Fruit fly (Drosophila melanogaster) whole organism, embryonic: ENCODE data around the gene CG13252.

Experiments
- Aef1 ChIP-seq: fragments of 200-800 bp; sonication (Bioruptor generic); IDR thresholded peaks from 3 replicates; pipeline ENCODE4 v1.3.6; 2022; ENCODE audit warnings: missing biosample characterization, missing genetic modification characterization
- Asciz ChIP-seq: fragments of 200-800 bp; sonication (Bioruptor generic); optimal IDR thresholded peaks from 2 replicates; lab custom pipeline; 2017; ENCODE audit warnings: missing biosample characterization, mild to moderate bottlenecking, missing genetic modification characterization, missing genetic modification reagents
- CG10654 ChIP-seq: fragments of 200-800 bp; sonication (Bioruptor generic); optimal IDR thresholded peaks from 2 replicates; lab custom pipeline; 2016; ENCODE audit warnings: missing biosample characterization, missing genetic modification characterization
- CG1233 ChIP-seq: fragments of 200-800 bp; sonication (Bioruptor generic); optimal IDR thresholded peaks from 4 replicates; lab custom pipeline; 2018; ENCODE audit warnings: missing biosample characterization, mild to moderate bottlenecking, missing genetic modification characterization
- CG13123 ChIP-seq: fragments of 200-800 bp; sonication (Bioruptor generic); optimal IDR thresholded peaks from 2 replicates; lab custom pipeline; 2016; ENCODE audit warnings: missing biosample characterization, missing genetic modification characterization
- CG13424 ChIP-seq: fragments of 200-800 bp; sonication (Bioruptor generic); optimal IDR thresholded peaks from 2 replicates; lab custom pipeline; 2019; ENCODE audit warnings: missing biosample characterization, mild to moderate bottlenecking, missing genetic modification characterization, moderate library complexity
- CG13894 ChIP-seq: fragments of 200-800 bp; sonication (Bioruptor generic); optimal IDR thresholded peaks from 3 replicates; lab custom pipeline; 2018; ENCODE audit warnings: missing biosample characterization, mild to moderate bottlenecking, missing genetic modification characterization, moderate library complexity
- CG14014 ChIP-seq: fragments of 200-800 bp; sonication (Bioruptor generic); IDR thresholded peaks from 2 replicates; pipeline ENCODE4 v1.3.6; 2022; ENCODE audit warnings: missing biosample characterization, missing genetic modification characterization
- CG15011 ChIP-seq: fragments of 200-800 bp; sonication (Bioruptor generic); optimal IDR thresholded peaks from 3 replicates; lab custom pipeline; 2018; ENCODE audit warnings: missing biosample characterization, mild to moderate bottlenecking, missing genetic modification characterization
- CG1647 ChIP-seq: fragments of 200-800 bp; sonication (Bioruptor generic); optimal IDR thresholded peaks from 3 replicates; lab custom pipeline; 2016; ENCODE audit warnings: missing biosample characterization, missing genetic modification characterization
- CG17359 ChIP-seq: fragments of 200-800 bp; sonication (Bioruptor generic); optimal IDR thresholded peaks from 3 replicates; lab custom pipeline; 2018; ENCODE audit warnings: missing biosample characterization, mild to moderate bottlenecking, missing genetic modification characterization, moderate library complexity
- CG31224 ChIP-seq: fragments of 200-800 bp; sonication (Bioruptor generic); IDR thresholded peaks from 2 replicates; pipeline ENCODE4 v1.3.6; 2022; ENCODE audit warnings: missing biosample characterization, missing genetic modification characterization
- CG31388 ChIP-seq: fragments of 200-800 bp; sonication (Bioruptor generic); optimal IDR thresholded peaks from 2 replicates; lab custom pipeline; 2016; ENCODE audit warnings: missing biosample characterization, missing genetic modification characterization
- CG3838 ChIP-seq: fragments of 200-800 bp; sonication (Bioruptor generic); optimal IDR thresholded peaks from 3 replicates; lab custom pipeline; 2016; ENCODE audit warnings: missing biosample characterization, missing genetic modification characterization
- CG3995 ChIP-seq: fragments of 200-800 bp; sonication (Bioruptor generic); optimal IDR thresholded peaks from 3 replicates; lab custom pipeline; 2016; ENCODE audit warnings: missing biosample characterization, missing genetic modification characterization
- CG42726 ChIP-seq: fragments of 200-800 bp; sonication (Bioruptor generic); IDR thresholded peaks from 2 replicates; pipeline ENCODE4 v1.3.6; 2022; ENCODE audit warnings: missing biosample characterization, missing genetic modification characterization; ENCODE audit not compliant: partially characterized antibody
- CG43689 ChIP-seq: fragments of 200-800 bp; sonication (Bioruptor generic); IDR thresholded peaks from 2 replicates; pipeline ENCODE4 v1.3.6; 2022; ENCODE audit warnings: missing biosample characterization, missing genetic modification characterization
- CG6175 ChIP-seq: fragments of 200-800 bp; sonication (Bioruptor generic); IDR thresholded peaks from 3 replicates; pipeline ENCODE4 v1.3.6; 2022; ENCODE audit warnings: missing biosample characterization, missing genetic modification characterization
- CG7357 ChIP-seq: fragments of 200-800 bp; sonication (Bioruptor generic); IDR thresholded peaks from 3 replicates; pipeline ENCODE4 v1.3.6; 2022; ENCODE audit warnings: missing biosample characterization, missing genetic modification characterization
- CoRest ChIP-seq: fragments of 200-800 bp; sonication (Bioruptor generic); optimal IDR thresholded peaks from 3 replicates; lab custom pipeline; 2018; ENCODE audit warnings: missing biosample characterization, mild to moderate bottlenecking, missing genetic modification characterization, moderate library complexity
- Doc2 ChIP-seq: fragments of 200-800 bp; sonication (Bioruptor generic); IDR thresholded peaks from 2 replicates; pipeline ENCODE4 v1.3.6; 2022; ENCODE audit warnings: missing biosample characterization, missing genetic modification characterization
- Eip74EF ChIP-seq, 2 experiments: fragments of 200-800 bp in 1 of 2; fragments of >200 bp in 1 of 2; sonication (Bioruptor generic) in 1 of 2; optimal IDR thresholded peaks; 2 replicates each; lab custom pipeline; 2017 to 2019; ENCODE audit warnings: missing biosample characterization in 2 of 2, missing genetic modification characterization in 2 of 2, mild to moderate bottlenecking in 1 of 2, moderate library complexity in 1 of 2
- Elba2 ChIP-seq: fragments of 200-800 bp; sonication (Bioruptor generic); optimal IDR thresholded peaks from 3 replicates; lab custom pipeline; 2016; ENCODE audit warnings: missing biosample characterization, missing genetic modification characterization
- Ets65A ChIP-seq: fragments of 200-800 bp; sonication (Bioruptor generic); peaks from one replicate; lab custom pipeline; 2016; ENCODE audit warnings: missing biosample characterization, missing genetic modification characterization
- Ets97D ChIP-seq: fragments of 200-800 bp; sonication (Bioruptor generic); optimal IDR thresholded peaks from 3 replicates; lab custom pipeline; 2016; ENCODE audit warnings: missing biosample characterization, missing genetic modification characterization
- Fer2 ChIP-seq: fragments of 200-800 bp; sonication (Bioruptor generic); optimal IDR thresholded peaks from 2 replicates; lab custom pipeline; 2018; ENCODE audit warnings: missing biosample characterization, mild to moderate bottlenecking, missing genetic modification characterization, moderate library complexity
- HLHmδ ChIP-seq: fragments of 200-800 bp; sonication (Bioruptor generic); optimal IDR thresholded peaks from 2 replicates; lab custom pipeline; 2018; ENCODE audit warnings: missing biosample characterization, mild to moderate bottlenecking, missing genetic modification characterization, moderate library complexity
- Jarid2 ChIP-seq: fragments of 200-800 bp; sonication (Bioruptor generic); optimal IDR thresholded peaks from 3 replicates; lab custom pipeline; 2017; ENCODE audit warnings: mild to moderate bottlenecking, missing biosample characterization, missing genetic modification reagents, missing genetic modification characterization
- Med ChIP-seq: fragments of 200-800 bp; sonication (Bioruptor generic); peaks from one replicate; lab custom pipeline; 2016; ENCODE audit warnings: missing biosample characterization, missing genetic modification characterization, mild to moderate bottlenecking, inconsistent platforms, moderate library complexity
- NC2α ChIP-seq: fragments of 200-800 bp; sonication (Bioruptor generic); optimal IDR thresholded peaks from 2 replicates; lab custom pipeline; 2016; ENCODE audit warnings: missing biosample characterization, missing genetic modification characterization
- Neu2 ChIP-seq: fragments of 200-800 bp; sonication (Bioruptor generic); optimal IDR thresholded peaks from 3 replicates; lab custom pipeline; 2016; ENCODE audit warnings: missing biosample characterization, missing genetic modification characterization, borderline replicate concordance
- Optix ChIP-seq: fragments of 200-800 bp; sonication (Bioruptor generic); IDR thresholded peaks from 3 replicates; pipeline ENCODE4 v1.3.6; 2022; ENCODE audit warnings: missing biosample characterization, missing genetic modification characterization
- Side ChIP-seq: fragments of 200-800 bp; sonication (Bioruptor generic); optimal IDR thresholded peaks from 2 replicates; lab custom pipeline; 2016; ENCODE audit warnings: missing biosample characterization, missing genetic modification characterization
- Six4 ChIP-seq: fragments of 200-800 bp; sonication (Bioruptor generic); optimal IDR thresholded peaks from 2 replicates; lab custom pipeline; 2016; ENCODE audit warnings: missing biosample characterization, missing genetic modification characterization
- Tbp ChIP-seq: fragments of >200 bp; optimal IDR thresholded peaks from 2 replicates; lab custom pipeline; 2018; ENCODE audit warnings: missing biosample characterization, missing genetic modification characterization
- ap ChIP-seq: fragments of 200-800 bp; sonication (Bioruptor generic); IDR thresholded peaks from 2 replicates; pipeline ENCODE4 v1.3.6; 2022; ENCODE audit warnings: missing biosample characterization, missing genetic modification characterization
- bowl ChIP-seq: fragments of 200-800 bp; sonication (Bioruptor generic); IDR thresholded peaks from 2 replicates; pipeline ENCODE4 v1.3.6; 2022; ENCODE audit warnings: missing biosample characterization, missing genetic modification characterization
- crol ChIP-seq: fragments of 200-800 bp; sonication (Bioruptor generic); IDR thresholded peaks from 2 replicates; pipeline ENCODE4 v1.3.6; 2022; ENCODE audit warnings: missing biosample characterization, missing genetic modification characterization
- gcm ChIP-seq: fragments of 200-800 bp; sonication (Bioruptor generic); optimal IDR thresholded peaks from 2 replicates; lab custom pipeline; 2019; ENCODE audit warnings: missing biosample characterization, mild to moderate bottlenecking, missing genetic modification characterization, moderate library complexity
- gsb-n ChIP-seq: fragments of 200-800 bp; sonication (Bioruptor generic); optimal IDR thresholded peaks from 3 replicates; lab custom pipeline; 2018; ENCODE audit warnings: missing biosample characterization, mild to moderate bottlenecking, missing genetic modification characterization
- insv ChIP-seq, 2 experiments: fragments of 200-800 bp; sonication (Bioruptor generic); optimal IDR thresholded peaks; 3 replicates each; lab custom pipeline; 2016 to 2018; ENCODE audit warnings: missing biosample characterization in 2 of 2, missing genetic modification characterization in 2 of 2
- kni ChIP-seq: fragments of 200-800 bp; sonication (Bioruptor generic); optimal IDR thresholded peaks from 3 replicates; lab custom pipeline; 2017; ENCODE audit warnings: mild to moderate bottlenecking, missing biosample characterization, missing genetic modification reagents, missing genetic modification characterization
- lilli ChIP-seq: fragments of 200-800 bp; sonication (Bioruptor generic); optimal IDR thresholded peaks from 3 replicates; lab custom pipeline; 2016; ENCODE audit warnings: missing biosample characterization, missing genetic modification characterization
- mirr ChIP-seq: fragments of 200-800 bp; sonication (Bioruptor generic); optimal IDR thresholded peaks from 3 replicates; lab custom pipeline; 2018; ENCODE audit warnings: missing biosample characterization, mild to moderate bottlenecking, missing genetic modification characterization
- oc ChIP-seq: fragments of 200-800 bp; sonication (Bioruptor generic); optimal IDR thresholded peaks from 2 replicates; lab custom pipeline; 2018; ENCODE audit warnings: missing biosample characterization, mild to moderate bottlenecking, missing genetic modification characterization, moderate library complexity
- p53 ChIP-seq: fragments of 200-800 bp; sonication (Bioruptor generic); optimal IDR thresholded peaks from 2 replicates; lab custom pipeline; 2016; ENCODE audit warnings: missing biosample characterization, missing genetic modification characterization
- run ChIP-seq: fragments of 200-800 bp; sonication (Bioruptor generic); optimal IDR thresholded peaks from 3 replicates; lab custom pipeline; 2018; ENCODE audit warnings: missing biosample characterization, mild to moderate bottlenecking, missing genetic modification characterization
- slbo ChIP-seq: fragments of 200-800 bp; sonication (Bioruptor generic); IDR thresholded peaks from 2 replicates; pipeline ENCODE4 v1.3.6; 2022; ENCODE audit warnings: missing biosample characterization, missing genetic modification characterization
- sna ChIP-seq: fragments of 200-800 bp; sonication (Bioruptor generic); IDR thresholded peaks from 2 replicates; pipeline ENCODE4 v1.3.6; 2022; ENCODE audit warnings: missing biosample characterization, missing genetic modification characterization; ENCODE audit not compliant: partially characterized antibody
- ssp ChIP-seq: fragments of 200-800 bp; sonication (Bioruptor generic); IDR thresholded peaks from 2 replicates; pipeline ENCODE4 v1.3.6; 2022; ENCODE audit warnings: missing biosample characterization, missing genetic modification characterization
- tio ChIP-seq: fragments of 200-800 bp; sonication (Bioruptor generic); optimal IDR thresholded peaks from 2 replicates; lab custom pipeline; 2017; ENCODE audit warnings: missing biosample characterization, missing genetic modification characterization, inconsistent platforms

Gene CG13252

dm6 chr3L:20785742-20786427 lies 55.5 kb downstream of the CG13252 start, which contains the start of gene Pcif1 (continued):
- TF ChIP-seq Jarid2 (peak; percentile 10), CG42726 (GFP tag; lab: Robert Waterston, UW) (peak; percentile 99), CG17359 (tag; lab: Kevin White, UChicago) (no peak), CG7357 (no peak), Doc2 (no peak), CG10654 (GFP tag; lab: Kevin White, UChicago) (no peak), ap (GFP tag; lab: Robert Waterston, UW) (no peak), CG3838 (GFP tag; lab: Kevin White, UChicago) (no peak), run (tag; lab: Kevin White, UChicago) (no peak), Ets97D (GFP tag; lab: Kevin White, UChicago) (peak; percentile 52), Med (GFP tag; lab: Kevin White, UChicago) (peak; percentile 82), CG13894 (tag; lab: Kevin White, UChicago) (no peak), mirr (GFP tag; lab: Kevin White, UChicago) (peak; percentile 33), CoRest (tag; lab: Kevin White, UChicago) (peak; percentile 18), tio (GFP tag; lab: Kevin White, UChicago) (no peak), ssp (no peak), slbo (GFP tag; lab: Robert Waterston, UW) (peak; percentile 56), CG13123 (GFP tag; lab: Kevin White, UChicago) (no peak), Ets65A (GFP tag; lab: Kevin White, UChicago) (no peak), Tbp (GFP tag; lab: Kevin White, UChicago) (no peak), lilli (GFP tag; lab: Kevin White, UChicago) (peak; percentile 43), Fer2 (no peak), Elba2 (GFP tag; lab: Kevin White, UChicago) (no peak), gcm (no peak), insv (GFP tag; optimal IDR thresholded peaks at IDR 0.05; lab: Kevin White, UChicago) (no peak), HLHmδ (GFP tag; lab: Kevin White, UChicago) (peak; percentile 42), NC2α (GFP tag; lab: Kevin White, UChicago) (no peak), crol (GFP tag; lab: Robert Waterston, UW) (no peak), Aef1 (no peak), CG6175 (GFP tag; lab: Robert Waterston, UW) (no peak), Optix (no peak), oc (tag; lab: Kevin White, UChicago) (no peak), gsb-n (tag; lab: Kevin White, UChicago) (no peak), CG1647 (GFP tag; lab: Kevin White, UChicago) (no peak), CG14014 (GFP tag; lab: Robert Waterston, UW) (no peak), CG1233 (GFP tag; lab: Kevin White, UChicago) (no peak), CG31388 (GFP tag; lab: Kevin White, UChicago) (no peak), Side (GFP tag; lab: Kevin White, UChicago) (no peak), Neu2 (no peak), CG31224 (GFP tag; lab: Robert Waterston, UW) (no peak), bowl (GFP tag; lab: Robert Waterston, UW) (no peak), CG13424 (no peak), kni (no peak), sna (GFP tag; lab: Robert Waterston, UW) (peak; percentile 97), CG3995 (GFP tag; lab: Kevin White, UChicago) (peak; percentile 41), Six4 (GFP tag; lab: Kevin White, UChicago) (no peak), CG43689 (GFP tag; lab: Robert Waterston, UW) (no peak), CG15011 (GFP tag; lab: Kevin White, UChicago) (no peak), p53 (no peak), Eip74EF (GFP tag; optimal IDR thresholded peaks at IDR 0.05; lab: Kevin White, UChicago) (no peak), Asciz (GFP tag; lab: Kevin White, UChicago) (no peak)
